Worm (Caenorhabditis elegans) whole organism, mixed stage, embryonic: ENCODE measurements around the gene ttx-3.

Source experiments
- M03D4.4 ChIP-seq: sonication (generic microtip); optimal IDR thresholded peaks from 2 replicates; lab custom pipeline; 2017; ENCODE audit warnings: mild to moderate bottlenecking, missing genetic modification characterization, missing compliant biosample characterization
- bed-3 ChIP-seq: fragments of 200-800 bp; sonication (Bioruptor generic); optimal IDR thresholded peaks from 3 replicates; lab custom pipeline; 2018; ENCODE audit warnings: mild to moderate bottlenecking, missing genetic modification characterization, moderate library complexity, missing compliant biosample characterization
- blmp-1 ChIP-seq: fragments of 150-350 bp; optimal IDR thresholded peaks from 2 replicates; lab custom pipeline; 2014; ENCODE audit warnings: missing biosample characterization, missing genetic modification characterization
- ceh-39 ChIP-seq: fragments of 150-350 bp; optimal IDR thresholded peaks from 2 replicates; lab custom pipeline; 2014; ENCODE audit warnings: missing biosample characterization, missing genetic modification characterization
- ceh-43 ChIP-seq: fragments of 200-800 bp; sonication (Bioruptor generic); optimal IDR thresholded peaks from 2 replicates; lab custom pipeline; 2018; ENCODE audit warnings: mild to moderate bottlenecking, missing genetic modification characterization, moderate library complexity, missing compliant biosample characterization
- ceh-83 ChIP-seq: fragments of 200-800 bp; sonication (Bioruptor generic); optimal IDR thresholded peaks from 2 replicates; lab custom pipeline; 2018; ENCODE audit warnings: mild to moderate bottlenecking, missing genetic modification characterization, missing compliant biosample characterization
- ces-1 ChIP-seq: fragments of 150-350 bp; optimal IDR thresholded peaks from 2 replicates; lab custom pipeline; 2014; ENCODE audit warnings: missing biosample characterization, missing genetic modification reagents, missing genetic modification characterization
- cnd-1 ChIP-seq: fragments of 200-800 bp; sonication (Bioruptor generic); optimal IDR thresholded peaks from 2 replicates; lab custom pipeline; 2018; ENCODE audit warnings: mild to moderate bottlenecking, missing genetic modification characterization, missing compliant biosample characterization
- drap-1 ChIP-seq: fragments of 200-800 bp; sonication (Bioruptor generic); optimal IDR thresholded peaks from 3 replicates; lab custom pipeline; 2018; ENCODE audit warnings: mild to moderate bottlenecking, missing genetic modification characterization, missing compliant biosample characterization
- elt-1 ChIP-seq: sonication (generic microtip); optimal IDR thresholded peaks from 2 replicates; lab custom pipeline; 2017; ENCODE audit warnings: missing genetic modification characterization, mild to moderate bottlenecking, missing compliant biosample characterization, antibody characterized with exemption, moderate library complexity, borderline replicate concordance; ENCODE audit not compliant: insufficient read depth
- elt-3 ChIP-seq: fragments of 150-350 bp; optimal IDR thresholded peaks from 2 replicates; lab custom pipeline; 2014; ENCODE audit warnings: missing biosample characterization, missing genetic modification characterization
- flh-1 ChIP-seq: fragments of 200-800 bp; sonication (Bioruptor generic); optimal IDR thresholded peaks from 2 replicates; lab custom pipeline; 2018; ENCODE audit warnings: mild to moderate bottlenecking, missing genetic modification characterization, moderate library complexity, missing compliant biosample characterization
- ham-2 ChIP-seq: fragments of 200-800 bp; sonication (Bioruptor generic); optimal IDR thresholded peaks from 2 replicates; lab custom pipeline; 2018; ENCODE audit warnings: mild to moderate bottlenecking, missing genetic modification characterization, missing compliant biosample characterization
- hlh-1 ChIP-seq: fragments of 150-350 bp; optimal IDR thresholded peaks from 2 replicates; lab custom pipeline; 2014; ENCODE audit warnings: missing biosample characterization, missing genetic modification reagents, missing genetic modification characterization
- lin-13 ChIP-seq: fragments of 150-350 bp; optimal IDR thresholded peaks from 2 replicates; lab custom pipeline; 2014; ENCODE audit warnings: missing biosample characterization, missing genetic modification characterization
- lin-32 ChIP-seq: fragments of 200-800 bp; sonication (Bioruptor generic); optimal IDR thresholded peaks from 2 replicates; lab custom pipeline; 2018; ENCODE audit warnings: mild to moderate bottlenecking, missing genetic modification characterization, missing compliant biosample characterization
- lsy-2 ChIP-seq: fragments of 150-350 bp; optimal IDR thresholded peaks from 2 replicates; lab custom pipeline; 2014; ENCODE audit warnings: missing biosample characterization, missing genetic modification characterization
- mab-5 ChIP-seq: fragments of 150-350 bp; optimal IDR thresholded peaks from 2 replicates; lab custom pipeline; 2014; ENCODE audit warnings: missing biosample characterization, missing genetic modification characterization
- mep-1 ChIP-seq: fragments of 150-350 bp; optimal IDR thresholded peaks from 2 replicates; lab custom pipeline; 2017; ENCODE audit warnings: missing biosample characterization, missing genetic modification reagents, missing genetic modification characterization, inconsistent platforms
- mls-2 ChIP-seq: sonication (generic microtip); optimal IDR thresholded peaks from 2 replicates; lab custom pipeline; 2016; ENCODE audit warnings: mild to moderate bottlenecking, missing genetic modification characterization, moderate library complexity, missing compliant biosample characterization
- nhr-12 ChIP-seq: fragments of 150-350 bp; optimal IDR thresholded peaks from 2 replicates; lab custom pipeline; 2014; ENCODE audit warnings: missing biosample characterization, missing genetic modification characterization
- nhr-2 ChIP-seq: fragments of 150-350 bp; optimal IDR thresholded peaks from 2 replicates; lab custom pipeline; 2014; ENCODE audit warnings: missing biosample characterization, missing genetic modification characterization
- nhr-237 ChIP-seq: fragments of 150-350 bp; optimal IDR thresholded peaks from 2 replicates; lab custom pipeline; 2014; ENCODE audit warnings: missing biosample characterization, missing genetic modification characterization
- nhr-28 ChIP-seq: fragments of 150-350 bp; optimal IDR thresholded peaks from 2 replicates; lab custom pipeline; 2014; ENCODE audit warnings: missing biosample characterization, missing genetic modification characterization
- nhr-76 ChIP-seq: sonication (generic microtip); optimal IDR thresholded peaks from 2 replicates; lab custom pipeline; 2017; ENCODE audit warnings: missing biosample characterization, missing genetic modification characterization
- pha-4 ChIP-seq: fragments of 150-350 bp; optimal IDR thresholded peaks from 2 replicates; lab custom pipeline; 2018; ENCODE audit warnings: missing biosample characterization, missing genetic modification reagents, missing genetic modification characterization
- sem-2 ChIP-seq: fragments of 200-800 bp; sonication (Bioruptor generic); optimal IDR thresholded peaks from 2 replicates; lab custom pipeline; 2018; ENCODE audit warnings: mild to moderate bottlenecking, missing genetic modification characterization, missing compliant biosample characterization
- snpc-4 ChIP-seq: fragments of 150-350 bp; optimal IDR thresholded peaks from 2 replicates; lab custom pipeline; 2014; ENCODE audit warnings: missing biosample characterization, missing genetic modification characterization
- sptf-1 ChIP-seq: sonication (generic microtip); optimal IDR thresholded peaks from 2 replicates; lab custom pipeline; 2017; ENCODE audit warnings: mild to moderate bottlenecking, missing genetic modification characterization, moderate library complexity, missing compliant biosample characterization
- tbx-8 ChIP-seq: fragments of 200-800 bp; sonication (Bioruptor generic); optimal IDR thresholded peaks from 2 replicates; lab custom pipeline; 2018; ENCODE audit warnings: mild to moderate bottlenecking, missing genetic modification characterization, moderate library complexity, missing compliant biosample characterization
- unc-120 ChIP-seq: sonication (generic microtip); optimal IDR thresholded peaks from 2 replicates; lab custom pipeline; 2017; ENCODE audit warnings: missing genetic modification characterization, missing compliant biosample characterization; ENCODE audit not compliant: poor library complexity, severe bottlenecking
- unc-39 ChIP-seq: fragments of 150-350 bp; optimal IDR thresholded peaks from 2 replicates; lab custom pipeline; 2014; ENCODE audit warnings: missing biosample characterization, missing genetic modification characterization
- unc-62 ChIP-seq: fragments of 150-350 bp; optimal IDR thresholded peaks from 2 replicates; lab custom pipeline; 2014; ENCODE audit warnings: missing biosample characterization, missing genetic modification reagents, missing genetic modification characterization
- zip-8 ChIP-seq: fragments of 150-350 bp; optimal IDR thresholded peaks from 2 replicates; lab custom pipeline; 2014; ENCODE audit warnings: missing biosample characterization, missing genetic modification characterization
- ztf-11 ChIP-seq: fragments of 150-350 bp; optimal IDR thresholded peaks from 2 replicates; lab custom pipeline; 2014; ENCODE audit warnings: missing biosample characterization, missing genetic modification characterization

The ttx-3 gene

ce11 chrX:11784230-11784629, 15.1 kb upstream of the ttx-3 start, which contains the start of gene Y102F5A.1:
TSS of gene Y102F5A.1 (minus strand) at chrX:11784330.
- no peak for TF ChIP-seq ztf-11 (tag; lab: Kevin White, UChicago)

ce11 chrX:11766432-11766831, 2.7 kb downstream of the ttx-3 start:
- TF ChIP-seq mls-2 (tag; lab: Kevin White, UChicago) (no peak), elt-1 (tag; lab: Kevin White, UChicago) (no peak), cnd-1 (tag; lab: Kevin White, UChicago) (no peak), ceh-39 (tag; lab: Kevin White, UChicago) (no peak), hlh-1 (tag; lab: Kevin White, UChicago) (no peak), sptf-1 (no peak), ztf-11 (tag; lab: Kevin White, UChicago) (no peak), nhr-12 (tag; lab: Kevin White, UChicago) (no peak), nhr-28 (tag; lab: Kevin White, UChicago) (no peak), bed-3 (no peak), mab-5 (tag; lab: Kevin White, UChicago) (no peak), nhr-237 (no peak), ceh-83 (no peak), drap-1 (GFP tag; lab: Kevin White, UChicago) (no peak), mep-1 (tag; lab: Kevin White, UChicago) (no peak), lin-32 (GFP tag; lab: Kevin White, UChicago) (no peak)
- TF ChIP-seq, all 35 proteins: peak for 0

ce11 chrX:11765860-11766259, 3.3 kb downstream of the ttx-3 start:
- TF ChIP-seq drap-1 (GFP tag; lab: Kevin White, UChicago) = no peak
- TF ChIP-seq lin-32 (GFP tag; lab: Kevin White, UChicago) = peak; percentile 20
- TF ChIP-seq, all 35 proteins: peak for 1

- TF ChIP-seq ceh-39 (tag; lab: Kevin White, UChicago) (no peak), M03D4.4 (no peak), nhr-28 (tag; lab: Kevin White, UChicago) (no peak), lsy-2 (tag; lab: Kevin White, UChicago) (no peak), ces-1 (GFP tag; lab: Kevin White, UChicago) (no peak), unc-39 (tag; lab: Kevin White, UChicago) (no peak), lin-13 (tag; lab: Kevin White, UChicago) (no peak), elt-3 (tag; lab: Kevin White, UChicago) (no peak), lin-32 (GFP tag; lab: Kevin White, UChicago) (no peak), mep-1 (tag; lab: Kevin White, UChicago) (no peak), cnd-1 (tag; lab: Kevin White, UChicago) (no peak), mls-2 (tag; lab: Kevin White, UChicago) (no peak), mab-5 (tag; lab: Kevin White, UChicago) (no peak), blmp-1 (tag; lab: Kevin White, UChicago) (no peak), flh-1 (no peak), pha-4 (no peak), sem-2 (no peak), tbx-8 (GFP tag; lab: Kevin White, UChicago) (no peak), ceh-43 (no peak)
These were observed 10.4 kb downstream of the ttx-3 start, which contains the start of gene lact-7 for ce11 chrX:11758809-11759208. TSS of gene lact-7 (plus strand) at chrX:11759109.

ce11 chrX:11757666-11758065, 11.5 kb downstream of the ttx-3 start:
- TF ChIP-seq sem-2 = peak; percentile 79
- TF ChIP-seq ztf-11 (tag; lab: Kevin White, UChicago) = peak; percentile 44
- peak; percentile 63 for TF ChIP-seq ceh-43
- TF ChIP-seq drap-1 (GFP tag; lab: Kevin White, UChicago) = peak; percentile 85
- peak; percentile 7 for TF ChIP-seq nhr-237
- TF ChIP-seq nhr-76 (tag; lab: Kevin White, UChicago) = no peak
- TF ChIP-seq ceh-83 = peak; percentile 90
- no peak for TF ChIP-seq ceh-39 (tag; lab: Kevin White, UChicago)
- TF ChIP-seq unc-39 (tag; lab: Kevin White, UChicago) = peak; percentile 28
- TF ChIP-seq lin-13 (tag; lab: Kevin White, UChicago) = peak; percentile 24
- TF ChIP-seq snpc-4 (tag; lab: Kevin White, UChicago) = no peak
- peak; percentile 82 for TF ChIP-seq unc-120 (tag; lab: Kevin White, UChicago)
- peak; percentile 64 for TF ChIP-seq mep-1 (tag; lab: Kevin White, UChicago)
- TF ChIP-seq nhr-28 (tag; lab: Kevin White, UChicago) = peak; percentile 29
- TF ChIP-seq lsy-2 (tag; lab: Kevin White, UChicago) = no peak
- peak; percentile 92 for TF ChIP-seq sptf-1
- TF ChIP-seq mls-2 (tag; lab: Kevin White, UChicago) = peak; percentile 94
- no peak for TF ChIP-seq elt-1 (tag; lab: Kevin White, UChicago)
- TF ChIP-seq unc-62 (GFP tag; lab: Kevin White, UChicago) = peak; percentile 30
- peak; percentile 72 for TF ChIP-seq tbx-8 (GFP tag; lab: Kevin White, UChicago)
- peak; percentile 86 for TF ChIP-seq cnd-1 (tag; lab: Kevin White, UChicago)
- peak; percentile 58 for TF ChIP-seq flh-1
- TF ChIP-seq nhr-12 (tag; lab: Kevin White, UChicago) = no peak
- TF ChIP-seq bed-3 = peak; percentile 62
- no peak for TF ChIP-seq nhr-2 (tag; lab: Kevin White, UChicago)
- TF ChIP-seq blmp-1 (tag; lab: Kevin White, UChicago) = no peak
- TF ChIP-seq ces-1 (GFP tag; lab: Kevin White, UChicago) = peak; percentile 61
- peak; percentile 87 for TF ChIP-seq M03D4.4
- TF ChIP-seq zip-8 = no peak
- TF ChIP-seq ham-2 (GFP tag; lab: Kevin White, UChicago) = peak; percentile 60
- TF ChIP-seq lin-32 (GFP tag; lab: Kevin White, UChicago) = peak; percentile 65
- TF ChIP-seq hlh-1 (tag; lab: Kevin White, UChicago) = peak; percentile 6
- TF ChIP-seq mab-5 (tag; lab: Kevin White, UChicago) = no peak
- TF ChIP-seq elt-3 (tag; lab: Kevin White, UChicago) = no peak
- peak; percentile 41 for TF ChIP-seq pha-4
- TF ChIP-seq, all 35 proteins: peak for 24
